Worm (Caenorhabditis elegans) whole organism, L3 larva: Measurements from ENCODE around the gene best-15.
A peak's percentile ranks its signal among the peaks of the same experiment; 100 is the strongest.

ENCODE experiments used
- aly-2 ChIP-seq: fragments of 150-350 bp; optimal IDR thresholded peaks from 2 replicates; lab custom pipeline; 2014; ENCODE audit warnings: missing biosample characterization, missing genetic modification characterization
- ceh-16 ChIP-seq: sonication (generic microtip); optimal IDR thresholded peaks from 2 replicates; lab custom pipeline; 2017; ENCODE audit warnings: missing biosample characterization, missing genetic modification characterization
- ceh-9 ChIP-seq: sonication (generic microtip); optimal IDR thresholded peaks from 2 replicates; lab custom pipeline; 2018; ENCODE audit warnings: missing biosample characterization, missing genetic modification characterization
- daf-12 ChIP-seq: fragments of 150-350 bp; optimal IDR thresholded peaks from 2 replicates; lab custom pipeline; 2014; ENCODE audit warnings: missing biosample characterization, missing genetic modification reagents, missing genetic modification characterization
- egl-27 ChIP-seq: sonication (generic microtip); optimal IDR thresholded peaks from 4 replicates; lab custom pipeline; 2017; ENCODE audit warnings: missing biosample characterization, missing genetic modification reagents, missing genetic modification characterization
- egl-5 ChIP-seq: fragments of 150-350 bp; optimal IDR thresholded peaks from 2 replicates; lab custom pipeline; 2017; ENCODE audit warnings: missing biosample characterization, missing genetic modification reagents, missing genetic modification characterization, inconsistent platforms
- elt-1 ChIP-seq: fragments of 150-350 bp; optimal IDR thresholded peaks from 2 replicates; lab custom pipeline; 2014; ENCODE audit warnings: missing biosample characterization, missing genetic modification characterization
- elt-2 ChIP-seq: sonication (generic microtip); optimal IDR thresholded peaks from 2 replicates; lab custom pipeline; 2016; ENCODE audit warnings: missing genetic modification reagents, mild to moderate bottlenecking, missing genetic modification characterization, missing compliant biosample characterization
- elt-3 ChIP-seq, 3 experiments: fragments of 150-350 bp in 1 of 3; sonication (generic microtip) in 2 of 3; optimal IDR thresholded peaks; 2 replicates in 2 of 3; 4 replicates in 1 of 3; lab custom pipeline; 2014 to 2017; ENCODE audit warnings: missing biosample characterization in 3 of 3, missing genetic modification characterization in 3 of 3
- eor-1 ChIP-seq, 2 experiments: fragments of 150-350 bp; optimal IDR thresholded peaks; 2 replicates each; lab custom pipeline; 2014 to 2018; ENCODE audit warnings: missing biosample characterization in 2 of 2, missing genetic modification characterization in 2 of 2
- fkh-10 ChIP-seq: sonication (generic microtip); optimal IDR thresholded peaks from 2 replicates; lab custom pipeline; 2017; ENCODE audit warnings: missing biosample characterization, missing genetic modification reagents, missing genetic modification characterization
- fos-1 ChIP-seq: fragments of 150-350 bp; optimal IDR thresholded peaks from 2 replicates; lab custom pipeline; 2014; ENCODE audit warnings: missing biosample characterization, missing genetic modification characterization
- hmg-11 ChIP-seq: sonication (generic microtip); optimal IDR thresholded peaks from 2 replicates; lab custom pipeline; 2016; ENCODE audit warnings: missing genetic modification characterization, missing compliant biosample characterization
- jun-1 ChIP-seq: fragments of 150-350 bp; optimal IDR thresholded peaks from 2 replicates; lab custom pipeline; 2014; ENCODE audit warnings: missing biosample characterization, missing genetic modification reagents, missing genetic modification characterization
- lin-39 ChIP-seq: fragments of 150-350 bp; optimal IDR thresholded peaks from 2 replicates; lab custom pipeline; 2018; ENCODE audit warnings: missing biosample characterization, missing genetic modification reagents, missing genetic modification characterization
- mdl-1 ChIP-seq: fragments of 150-350 bp; optimal IDR thresholded peaks from 2 replicates; lab custom pipeline; 2014; ENCODE audit warnings: missing biosample characterization, missing genetic modification characterization
- mml-1 ChIP-seq: fragments of 150-350 bp; sonication (generic microtip); optimal IDR thresholded peaks from 3 replicates; lab custom pipeline; 2014; ENCODE audit warnings: missing biosample characterization, missing genetic modification characterization
- nfya-1 ChIP-seq: sonication (generic microtip); optimal IDR thresholded peaks from 2 replicates; lab custom pipeline; 2017; ENCODE audit warnings: missing genetic modification characterization, mild to moderate bottlenecking, missing compliant biosample characterization, antibody characterized with exemption, moderate library complexity; ENCODE audit not compliant: insufficient read depth
- nhr-11 ChIP-seq: fragments of 150-350 bp; optimal IDR thresholded peaks from 2 replicates; lab custom pipeline; 2014; ENCODE audit warnings: missing biosample characterization, missing genetic modification characterization
- nhr-12 ChIP-seq: fragments of 150-350 bp; optimal IDR thresholded peaks from 2 replicates; lab custom pipeline; 2014; ENCODE audit warnings: missing biosample characterization, missing genetic modification characterization
- nhr-23 ChIP-seq: fragments of 150-350 bp; optimal IDR thresholded peaks from 2 replicates; lab custom pipeline; 2014; ENCODE audit warnings: missing biosample characterization, missing genetic modification reagents, missing genetic modification characterization
- nhr-25 ChIP-seq: sonication (generic microtip); optimal IDR thresholded peaks from 2 replicates; lab custom pipeline; 2017; ENCODE audit warnings: missing biosample characterization, missing genetic modification characterization
- nhr-28 ChIP-seq: fragments of 150-350 bp; optimal IDR thresholded peaks from 2 replicates; lab custom pipeline; 2014; ENCODE audit warnings: missing biosample characterization, missing genetic modification characterization
- nhr-43 ChIP-seq: sonication (generic microtip); optimal IDR thresholded peaks from 2 replicates; lab custom pipeline; 2016; ENCODE audit warnings: mild to moderate bottlenecking, missing genetic modification characterization, missing compliant biosample characterization; ENCODE audit not compliant: poor library complexity, severe bottlenecking
- nhr-76 ChIP-seq: fragments of 150-350 bp; sonication (generic microtip); optimal IDR thresholded peaks from 5 replicates; lab custom pipeline; 2014; ENCODE audit warnings: missing biosample characterization, missing genetic modification characterization
- nhr-77 ChIP-seq: fragments of 150-350 bp; optimal IDR thresholded peaks from 2 replicates; lab custom pipeline; 2014; ENCODE audit warnings: missing biosample characterization, missing genetic modification characterization
- pha-4 ChIP-seq: fragments of 150-350 bp; optimal IDR thresholded peaks from 2 replicates; lab custom pipeline; 2014; ENCODE audit warnings: missing biosample characterization, missing genetic modification reagents, missing genetic modification characterization
- pqm-1 ChIP-seq: fragments of 150-350 bp; optimal IDR thresholded peaks from 2 replicates; lab custom pipeline; 2017; ENCODE audit warnings: missing biosample characterization, missing genetic modification characterization, inconsistent platforms
- sea-2 ChIP-seq: fragments of 150-350 bp; sonication (generic microtip); optimal IDR thresholded peaks from 4 replicates; lab custom pipeline; 2014; ENCODE audit warnings: missing biosample characterization, missing genetic modification reagents, missing genetic modification characterization
- skn-1 ChIP-seq: fragments of 150-350 bp; optimal IDR thresholded peaks from 2 replicates; lab custom pipeline; 2014; ENCODE audit warnings: missing biosample characterization, missing genetic modification characterization
- snpc-4 ChIP-seq: fragments of 150-350 bp; optimal IDR thresholded peaks from 2 replicates; lab custom pipeline; 2014; ENCODE audit warnings: missing biosample characterization, missing genetic modification characterization
- tbx-2 ChIP-seq: sonication (generic microtip); optimal IDR thresholded peaks from 2 replicates; lab custom pipeline; 2016; ENCODE audit warnings: mild to moderate bottlenecking, missing genetic modification characterization, missing compliant biosample characterization
- unc-39 ChIP-seq: sonication (generic microtip); optimal IDR thresholded peaks from 4 replicates; lab custom pipeline; 2017; ENCODE audit warnings: missing biosample characterization, missing genetic modification characterization
- unc-62 ChIP-seq: fragments of 150-350 bp; sonication (generic microtip); optimal IDR thresholded peaks from 4 replicates; lab custom pipeline; 2014; ENCODE audit warnings: missing biosample characterization, missing genetic modification reagents, missing genetic modification characterization
- zag-1 ChIP-seq: fragments of 150-350 bp; optimal IDR thresholded peaks from 2 replicates; lab custom pipeline; 2014; ENCODE audit warnings: missing biosample characterization, missing genetic modification characterization
- ztf-11 ChIP-seq: fragments of 150-350 bp; optimal IDR thresholded peaks from 2 replicates; lab custom pipeline; 2014; ENCODE audit warnings: missing biosample characterization, missing genetic modification characterization
- ztf-4 ChIP-seq: fragments of 150-350 bp; optimal IDR thresholded peaks from 2 replicates; lab custom pipeline; 2014; ENCODE audit warnings: missing biosample characterization, missing genetic modification characterization

best-15 gene

ce11 chrIV:10820837-10821671, 11.0 kb downstream of the best-15 start:
- TF ChIP-seq nhr-43 (tag; lab: Kevin White, UChicago) = no peak
- no peak for TF ChIP-seq mml-1 (tag; lab: Kevin White, UChicago)
- TF ChIP-seq nfya-1 (tag; lab: Kevin White, UChicago) = peak; percentile 5
- TF ChIP-seq, all 47 proteins: peak for 1

- TF ChIP-seq elt-2 (tag; lab: Kevin White, UChicago) (peak; percentile 69), egl-27 (no peak), snpc-4 (tag; lab: Kevin White, UChicago) (no peak), daf-12 (tag; lab: Kevin White, UChicago) (no peak), pqm-1 (tag; lab: Kevin White, UChicago) (peak; percentile 2), nfya-1 (tag; lab: Kevin White, UChicago) (peak; percentile 10)
Observed at ce11 chrIV:10820114-10820513, 11.9 kb downstream of the best-15 start.

- TF ChIP-seq nhr-23 (tag; lab: Kevin White, UChicago) = no peak
- peak; percentile 11 for TF ChIP-seq lin-39 (tag; lab: Kevin White, UChicago)
- no peak for TF ChIP-seq ceh-16 (tag; lab: Kevin White, UChicago)
- no peak for TF ChIP-seq snpc-4 (tag; lab: Kevin White, UChicago)
- TF ChIP-seq eor-1 (tag; optimal IDR thresholded peaks at IDR 0.05; lab: Kevin White, UChicago) = no peak
- TF ChIP-seq elt-1 (tag; lab: Kevin White, UChicago) = no peak
- no peak for TF ChIP-seq pha-4 (tag; lab: Kevin White, UChicago)
- TF ChIP-seq fkh-10 (GFP tag; lab: Kevin White, UChicago) = no peak
- TF ChIP-seq unc-39 (tag; lab: Kevin White, UChicago) = no peak
- no peak for TF ChIP-seq tbx-2 (tag; lab: Kevin White, UChicago)
- no peak for TF ChIP-seq mdl-1
- no peak for TF ChIP-seq pqm-1 (tag; lab: Kevin White, UChicago)
- peak; percentile 22 for TF ChIP-seq nfya-1 (tag; lab: Kevin White, UChicago)
Observed at ce11 chrIV:10819049-10819448, 13.0 kb downstream of the best-15 start.

- TF ChIP-seq aly-2 (no peak), nhr-28 (tag; lab: Kevin White, UChicago) (no peak), sea-2 (GFP tag; lab: Kevin White, UChicago) (no peak), nhr-12 (tag; lab: Kevin White, UChicago) (no peak), skn-1 (tag; lab: Kevin White, UChicago) (no peak), ztf-4 (tag; lab: Kevin White, UChicago) (no peak), pqm-1 (tag; lab: Kevin White, UChicago) (no peak), ceh-9 (tag; lab: Kevin White, UChicago) (no peak), elt-2 (tag; lab: Kevin White, UChicago) (no peak), egl-5 (tag; lab: Kevin White, UChicago) (no peak), nhr-11 (tag; lab: Kevin White, UChicago) (no peak), nhr-25 (tag; lab: Kevin White, UChicago) (no peak), elt-3 (tag; optimal IDR thresholded peaks at IDR 0.05; lab: Kevin White, UChicago) (no peak), hmg-11 (tag; lab: Kevin White, UChicago) (peak; percentile 70), pha-4 (tag; lab: Kevin White, UChicago) (no peak), nhr-23 (tag; lab: Kevin White, UChicago) (peak; percentile 9), elt-1 (tag; lab: Kevin White, UChicago) (no peak), nhr-76 (tag; lab: Kevin White, UChicago) (no peak), ceh-16 (tag; lab: Kevin White, UChicago) (no peak), lin-39 (tag; lab: Kevin White, UChicago) (peak; percentile 23), ztf-11 (tag; lab: Kevin White, UChicago) (no peak), nhr-77 (no peak), mdl-1 (no peak), zag-1 (tag; lab: Kevin White, UChicago) (no peak), jun-1 (tag; lab: Kevin White, UChicago) (no peak), nfya-1 (tag; lab: Kevin White, UChicago) (peak; percentile 18), fkh-10 (GFP tag; lab: Kevin White, UChicago) (no peak), fos-1 (tag; lab: Kevin White, UChicago) (no peak), unc-62 (no peak)
Observed at ce11 chrIV:10817030-10817429, 15.0 kb downstream of the best-15 start.
